Worm (Caenorhabditis elegans): ENCODE results near the gene hyl-2.

DNA sequence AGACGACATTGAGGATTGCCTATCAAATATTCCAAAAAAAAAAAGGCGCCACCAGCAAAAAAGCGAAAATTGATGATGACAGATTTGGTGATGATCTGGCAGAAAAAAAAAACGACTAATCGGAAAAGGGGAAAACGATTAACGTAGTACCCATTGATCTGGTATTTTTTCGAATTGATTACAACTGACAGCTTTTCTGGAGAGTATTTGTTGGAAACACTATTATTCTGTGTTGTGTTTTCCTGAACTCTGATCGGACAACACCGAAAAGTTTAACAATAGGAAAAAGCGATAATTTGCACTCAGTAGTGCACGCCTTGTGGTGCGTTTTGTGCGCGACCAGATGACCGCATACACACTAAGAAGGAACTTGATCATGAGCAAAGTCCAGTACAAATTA lies 34.6 kb downstream of the hyl-2 start:
- TF ChIP-seq attf-6 (GFP tag; IDR thresholded peaks at IDR 0.05) (no peak), unc-62 (GFP tag; optimal IDR thresholded peaks at IDR 0.05) (no peak)
